Worm (Caenorhabditis elegans) whole organism, early embryonic: ENCODE data around the gene str-33.

Experiments
- F13C5.2 ChIP-seq: sonication (generic microtip); optimal IDR thresholded peaks from 2 replicates; lab custom pipeline; 2017; ENCODE audit warnings: mild to moderate bottlenecking, missing genetic modification characterization, inconsistent platforms, missing compliant biosample characterization
- aly-1 ChIP-seq: sonication (generic microtip); optimal IDR thresholded peaks from 2 replicates; lab custom pipeline; 2016; ENCODE audit warnings: missing genetic modification characterization, missing compliant biosample characterization
- ama-1 ChIP-seq: fragments of 150-350 bp; optimal IDR thresholded peaks from 2 replicates; lab custom pipeline; 2014
- ceh-13 ChIP-seq: fragments of 200-800 bp; sonication (Bioruptor generic); optimal IDR thresholded peaks from 2 replicates; lab custom pipeline; 2018; ENCODE audit warnings: mild to moderate bottlenecking, missing genetic modification characterization, missing compliant biosample characterization
- ceh-36 ChIP-seq: sonication (generic microtip); optimal IDR thresholded peaks from 2 replicates; lab custom pipeline; 2016; ENCODE audit warnings: missing genetic modification characterization, inconsistent platforms, missing compliant biosample characterization
- ets-7 ChIP-seq: sonication (generic microtip); optimal IDR thresholded peaks from 2 replicates; lab custom pipeline; 2016; ENCODE audit warnings: missing genotype, missing genetic modification characterization, missing compliant biosample characterization
- flt-1 ChIP-seq: fragments of 200-800 bp; sonication (Bioruptor generic); IDR thresholded peaks from 2 replicates; pipeline ENCODE4 v1.3.6; 2022; ENCODE audit warnings: missing genetic modification characterization, missing compliant biosample characterization
- hmbx-1 ChIP-seq: sonication (generic microtip); optimal IDR thresholded peaks from 2 replicates; lab custom pipeline; 2016; ENCODE audit warnings: mild to moderate bottlenecking, missing genetic modification characterization, missing compliant biosample characterization
- hnd-1 ChIP-seq: sonication (generic microtip); optimal IDR thresholded peaks from 2 replicates; lab custom pipeline; 2016; ENCODE audit warnings: missing genetic modification characterization, missing compliant biosample characterization
- sea-1 ChIP-seq: fragments of 200-800 bp; sonication (Bioruptor generic); conservative IDR thresholded peaks from 2 replicates; pipeline ENCODE4 v1.3.6; 2022; ENCODE audit warnings: missing genetic modification characterization, missing compliant biosample characterization
- tbx-11 ChIP-seq: fragments of 200-800 bp; sonication (Bioruptor generic); IDR thresholded peaks from 2 replicates; pipeline ENCODE4 v1.3.6; 2022; ENCODE audit warnings: missing genetic modification characterization, missing compliant biosample characterization
- tbx-37 ChIP-seq: fragments of 200-800 bp; sonication (Bioruptor generic); conservative IDR thresholded peaks from 2 replicates; pipeline ENCODE4 v1.3.6; 2022; ENCODE audit warnings: missing genetic modification reagents, missing genetic modification characterization, missing compliant biosample characterization
- tra-4 ChIP-seq: sonication (generic microtip); optimal IDR thresholded peaks from 2 replicates; lab custom pipeline; 2017; ENCODE audit warnings: missing genetic modification characterization, missing compliant biosample characterization

DNA sequence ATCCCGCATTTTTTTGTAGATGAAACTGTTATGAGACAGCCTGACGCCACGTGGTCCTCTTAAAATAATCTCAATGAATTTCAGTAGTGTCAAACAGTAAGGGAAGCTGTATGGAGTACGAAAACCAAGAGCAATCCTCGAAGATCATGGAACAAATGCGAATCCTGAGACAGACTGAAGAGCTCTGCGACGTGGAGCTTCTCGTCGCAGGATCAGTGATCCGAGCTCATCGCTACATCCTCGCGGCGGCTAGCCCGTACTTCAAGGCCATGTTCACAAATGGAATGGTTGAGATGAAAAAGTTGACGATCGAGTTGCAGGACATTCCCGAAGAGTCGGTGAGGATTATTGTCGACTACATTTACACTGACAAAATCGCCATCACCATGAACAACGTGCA, 44.1 kb upstream of the str-33 start:
- TF ChIP-seq ama-1 (lab: Kevin White, UChicago) (no peak), tbx-11 (GFP tag; lab: Robert Waterston, UW) (no peak), ceh-13 (GFP tag; lab: Kevin White, UChicago) (no peak), hmbx-1 (tag; lab: Kevin White, UChicago) (no peak), tbx-37 (GFP tag; lab: Robert Waterston, UW) (no peak), flt-1 (GFP tag; lab: Robert Waterston, UW) (no peak), tra-4 (tag; lab: Kevin White, UChicago) (no peak), F13C5.2 (tag; lab: Kevin White, UChicago) (no peak), sea-1 (GFP tag; lab: Robert Waterston, UW) (no peak), ets-7 (no peak), aly-1 (tag; lab: Kevin White, UChicago) (no peak), hnd-1 (tag; lab: Kevin White, UChicago) (no peak), ceh-36 (tag; lab: Kevin White, UChicago) (no peak)
